Fruit fly (Drosophila melanogaster): Measurements from ENCODE around the gene Srp72.

The Srp72 gene

DNA sequence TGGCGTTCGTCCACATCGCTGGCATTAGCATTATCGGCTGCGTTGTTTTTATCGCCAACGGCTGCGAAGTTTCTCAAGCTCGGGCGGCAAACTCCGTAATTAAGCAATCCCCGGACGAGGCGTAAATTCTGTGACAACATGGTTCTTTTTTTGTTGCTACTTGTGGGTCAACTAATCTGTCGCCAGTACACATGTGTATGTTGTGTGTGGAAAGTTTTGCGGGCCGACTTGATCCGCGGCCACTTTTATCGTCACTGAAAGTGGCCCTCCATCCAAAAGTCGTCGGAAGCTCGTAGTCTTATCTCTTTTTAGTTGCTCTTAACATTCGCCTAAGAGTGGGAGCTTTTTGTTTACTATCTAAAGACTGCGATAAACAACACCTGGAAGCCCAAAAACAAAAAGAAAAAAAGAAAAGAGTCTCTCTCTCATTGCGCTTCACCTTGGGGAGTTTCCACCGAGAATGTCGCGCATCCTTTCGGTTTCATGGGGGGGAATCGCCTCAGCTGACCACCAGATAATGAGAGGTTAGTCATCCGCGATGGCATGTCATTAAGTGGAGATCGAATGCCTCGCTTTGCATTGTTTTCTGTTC is 24.6 kb upstream of the Srp72 start, which contains the start of gene CG10877 (continued):
- TF ChIP-seq CG34376 (GFP tag; optimal IDR thresholded peaks at IDR 0.05) = peak; percentile 64
- TF ChIP-seq CG34224 (GFP tag; IDR thresholded peaks at IDR 0.05; ENCODE audit: partially characterized antibody) = peak; percentile 28; the same call in 1 of the 3 replicates
- no peak for TF ChIP-seq knrl (GFP tag; IDR thresholded peaks at IDR 0.05; ENCODE audit: partially characterized antibody)
- peak in 1 of 2 experiments; percentile 36 for TF ChIP-seq Hr78 (GFP tag; optimal IDR thresholded peaks at IDR 0.05)
- no peak for TF ChIP-seq CG4707 (GFP tag; optimal IDR thresholded peaks at IDR 0.05)
- TF ChIP-seq Jarid2 (GFP tag; optimal IDR thresholded peaks at IDR 0.05) = peak; percentile 51
- peak; percentile 18 for TF ChIP-seq sens (GFP tag)
- no peak for TF ChIP-seq C15 (GFP tag; IDR thresholded peaks at IDR 0.05)
- TF ChIP-seq z (GFP tag; IDR thresholded peaks at IDR 0.05) = 0 out of 3 replicates have a peak, but pooled peaks have one; percentile 9
- no peak for TF ChIP-seq salm (tag; optimal IDR thresholded peaks at IDR 0.05)
- TF ChIP-seq HmgZ (tag; optimal IDR thresholded peaks at IDR 0.05) = peak; percentile 33
- TF ChIP-seq CG13287 (GFP tag; IDR thresholded peaks at IDR 0.05; ENCODE audit: partially characterized antibody) = peak; percentile 20; the same call in 1 of the 2 replicates
- no peak for TF ChIP-seq Fer2 (tag; optimal IDR thresholded peaks at IDR 0.05)
- no peak for TF ChIP-seq HHEX (GFP tag; optimal IDR thresholded peaks at IDR 0.05)
- peak; percentile 34 to 53 for TF ChIP-seq Trl (optimal IDR thresholded peaks at IDR 0.05)
- TF ChIP-seq Trl (GFP tag; optimal IDR thresholded peaks at IDR 0.05) = no peak
- no peak for TF ChIP-seq klu (GFP tag; IDR thresholded peaks at IDR 0.05)
- no peak for TF ChIP-seq CG12391 (tag; optimal IDR thresholded peaks at IDR 0.05)
- TF ChIP-seq odd (GFP tag; optimal IDR thresholded peaks at IDR 0.05) = peak; percentile 22
- TF ChIP-seq ham (GFP tag; IDR thresholded peaks at IDR 0.05) = no peak
- TF ChIP-seq CG10366 (GFP tag; IDR thresholded peaks at IDR 0.05) = no peak
- peak; percentile 5 for TF ChIP-seq CG5180 (GFP tag; optimal IDR thresholded peaks at IDR 0.05)
- TF ChIP-seq Spps (tag; optimal IDR thresholded peaks at IDR 0.05) = no peak
- peak; percentile 92 for TF ChIP-seq CG3163 (GFP tag; optimal IDR thresholded peaks at IDR 0.05)
- no peak for TF ChIP-seq CG14965 (GFP tag; optimal IDR thresholded peaks at IDR 0.05; ENCODE audit: borderline replicate concordance)
- TF ChIP-seq sug (tag; optimal IDR thresholded peaks at IDR 0.05) = peak; percentile 64
- no peak for TF ChIP-seq Doc2 (GFP tag; IDR thresholded peaks at IDR 0.05)
- TF ChIP-seq az2 (GFP tag; optimal IDR thresholded peaks at IDR 0.05) = no peak
- TF ChIP-seq slbo (GFP tag; IDR thresholded peaks at IDR 0.05) = no peak
- no peak for TF ChIP-seq her (GFP tag; optimal IDR thresholded peaks at IDR 0.05)
- no peak for TF ChIP-seq bbx (GFP tag; IDR thresholded peaks at IDR 0.05; ENCODE audit: partially characterized antibody)
- no peak for TF ChIP-seq yki (optimal IDR thresholded peaks at IDR 0.05)
- no peak for TF ChIP-seq Oaz (GFP tag; IDR thresholded peaks at IDR 0.05)

DNA sequence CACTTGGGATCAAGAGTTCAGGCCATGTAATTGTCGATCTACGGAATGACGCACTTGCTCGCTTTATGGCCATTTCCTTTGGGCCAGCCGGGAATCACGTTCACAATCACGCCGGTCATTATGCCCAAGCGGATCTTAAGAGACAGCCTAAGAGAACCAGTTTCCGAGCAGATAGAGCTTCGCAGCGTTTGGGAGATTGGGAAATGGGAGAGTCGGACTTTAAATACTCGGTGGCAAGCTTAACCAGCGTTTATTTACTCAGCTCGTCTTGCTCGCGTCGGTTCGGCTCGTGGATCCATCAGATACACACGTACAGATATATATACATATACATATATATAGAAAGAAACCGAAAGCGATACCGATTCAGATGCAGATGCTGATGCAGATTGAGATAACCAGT is 23.0 kb upstream of the Srp72 start:
- TF ChIP-seq CG5180 (GFP tag; optimal IDR thresholded peaks at IDR 0.05) = peak; percentile 13
- no peak for TF ChIP-seq CG4328 (GFP tag; optimal IDR thresholded peaks at IDR 0.05)
- peak; percentile 17 for TF ChIP-seq CG34376 (GFP tag; optimal IDR thresholded peaks at IDR 0.05)
- peak; percentile 49; the same call in 2 of the 3 replicates for TF ChIP-seq ci (GFP tag; IDR thresholded peaks at IDR 0.05)
- TF ChIP-seq CG13287 (GFP tag; IDR thresholded peaks at IDR 0.05; ENCODE audit: partially characterized antibody) = peak; percentile 36; the same call in 1 of the 2 replicates
- no peak for TF ChIP-seq hkb (optimal IDR thresholded peaks at IDR 0.05)
- TF ChIP-seq hkb (GFP tag; IDR thresholded peaks at IDR 0.05) = no peak
- 0 out of 2 replicates have a peak, but pooled peaks have one; percentile 28 for TF ChIP-seq CG32767 (GFP tag; IDR thresholded peaks at IDR 0.05)
- TF ChIP-seq oc (tag; optimal IDR thresholded peaks at IDR 0.05) = peak; percentile 42
- TF ChIP-seq Trl (optimal IDR thresholded peaks at IDR 0.05) = peak; percentile 44 to 53
- no peak for TF ChIP-seq Trl (GFP tag; optimal IDR thresholded peaks at IDR 0.05)
- no peak for TF ChIP-seq cato (GFP tag; optimal IDR thresholded peaks at IDR 0.05; ENCODE audit: borderline replicate concordance)
- TF ChIP-seq corto (GFP tag; optimal IDR thresholded peaks at IDR 0.05) = peak; percentile 20
- peak; percentile 12 for TF ChIP-seq CG3995 (GFP tag; optimal IDR thresholded peaks at IDR 0.05)
- TF ChIP-seq C15 (GFP tag; IDR thresholded peaks at IDR 0.05) = no peak
- peak; percentile 46 for TF ChIP-seq CG12769 (tag; optimal IDR thresholded peaks at IDR 0.05)
- TF ChIP-seq nom (GFP tag; optimal IDR thresholded peaks at IDR 0.05) = peak; percentile 54
- TF ChIP-seq ato (GFP tag; IDR thresholded peaks at IDR 0.05; ENCODE audit: partially characterized antibody) = 0 out of 2 replicates have a peak, but pooled peaks have one; percentile 27
- TF ChIP-seq Deaf1 (tag; optimal IDR thresholded peaks at IDR 0.05) = peak; percentile 69
- peak; percentile 38 for TF ChIP-seq Ets65A (GFP tag)
- peak; percentile 61; the same call in 1 of the 4 replicates for TF ChIP-seq chinmo (GFP tag; IDR thresholded peaks at IDR 0.05; ENCODE audit: partially characterized antibody)
- TF ChIP-seq Blimp-1 (GFP tag; optimal IDR thresholded peaks at IDR 0.05) = peak; percentile 95
- TF ChIP-seq Jarid2 (GFP tag; optimal IDR thresholded peaks at IDR 0.05) = peak; percentile 58
